Worm (Caenorhabditis elegans): ENCODE results near the gene klp-20.
"Not testable (repeated sequence)": the region's sequence is repeated elsewhere in the genome, so short reads cannot be mapped to it uniquely, and the experiment has no call there.

DNA sequence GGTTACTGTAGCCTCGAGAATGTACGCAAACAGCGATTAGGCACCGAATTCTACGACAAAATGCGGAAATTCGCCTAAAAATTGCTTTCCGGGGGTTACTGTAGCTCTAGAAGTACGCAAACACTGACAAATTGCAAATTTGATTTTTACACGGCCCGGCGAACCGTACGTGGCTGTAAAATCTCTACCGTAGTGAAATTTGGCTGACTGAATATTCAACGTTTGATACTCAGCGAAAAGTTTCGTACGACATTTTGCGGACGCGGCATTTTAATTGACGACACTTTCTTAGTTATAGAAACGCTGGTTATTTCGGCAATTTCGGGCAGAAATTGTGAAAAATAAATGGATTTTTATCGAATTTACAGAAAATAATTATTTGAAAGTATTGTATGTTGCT lies 59.8 kb downstream of the klp-20 start:
- not testable (repeated sequence) for TF ChIP-seq lin-39 (tag; optimal IDR thresholded peaks at IDR 0.05); mep-1 (tag; optimal IDR thresholded peaks at IDR 0.05); nhr-237 (tag; optimal IDR thresholded peaks at IDR 0.05); nhr-11 (tag; optimal IDR thresholded peaks at IDR 0.05); ama-1 (optimal IDR thresholded peaks at IDR 0.05); elt-2 (tag; optimal IDR thresholded peaks at IDR 0.05); jun-1 (tag; optimal IDR thresholded peaks at IDR 0.05); ztf-11 (tag; optimal IDR thresholded peaks at IDR 0.05); mdl-1 (tag; optimal IDR thresholded peaks at IDR 0.05); snpc-4 (tag; optimal IDR thresholded peaks at IDR 0.05); sptf-1 (tag; optimal IDR thresholded peaks at IDR 0.05); aly-2 (tag; optimal IDR thresholded peaks at IDR 0.05)
